Worm (Caenorhabditis elegans) whole organism, L4/young adult: ENCODE measurements around the gene ZK105.5.

Source experiments
- W03F9.2 ChIP-seq: fragments of 150-350 bp; optimal IDR thresholded peaks from 2 replicates; lab custom pipeline; 2014; ENCODE audit warnings: missing biosample characterization, missing genetic modification characterization
- dao-5 ChIP-seq: sonication (generic microtip); optimal IDR thresholded peaks from 2 replicates; lab custom pipeline; 2016; ENCODE audit warnings: missing genotype, missing genetic modification characterization, moderate library complexity, missing compliant biosample characterization
- him-1 ChIP-seq: sonication (generic microtip); optimal IDR thresholded peaks from 2 replicates; lab custom pipeline; 2016; ENCODE audit warnings: missing genotype, missing genetic modification reagents, missing genetic modification characterization, missing compliant biosample characterization

DNA sequence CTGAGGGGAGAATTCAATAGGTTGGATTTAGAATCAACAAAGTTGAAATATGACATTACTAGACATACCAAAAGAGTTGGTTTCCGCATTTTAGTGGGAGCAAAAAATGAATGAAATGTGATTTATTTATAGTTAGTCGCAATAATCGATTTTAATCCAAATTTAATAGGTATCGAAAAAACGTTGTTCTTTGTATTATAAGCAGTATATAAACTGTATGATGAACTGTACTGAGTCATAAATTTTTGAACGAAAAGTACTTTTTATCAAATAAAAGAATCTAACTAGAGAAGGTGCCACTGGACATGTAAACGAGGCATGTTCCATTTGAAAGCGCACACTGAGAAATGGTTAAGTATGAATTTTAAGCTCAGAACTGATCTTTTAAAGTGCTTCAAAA lies 27.6 kb downstream of the ZK105.5 start, which contains the start of gene C12D5.9:
- no peak for TF ChIP-seq him-1
- no peak for TF ChIP-seq dao-5
- no peak for TF ChIP-seq W03F9.2 (tag; lab: Kevin White, UChicago)
